Fruit fly (Drosophila melanogaster): ENCODE results near the gene CG17032.
A peak's percentile ranks its signal among the peaks of the same experiment; 100 is the strongest.

Gene CG17032

dm6 chr3L:15921043-15921621 is 37.5 kb upstream of the CG17032 start (continued):
- TF ChIP-seq CG6163 (GFP tag; IDR thresholded peaks at IDR 0.05) (no peak), CG1621 (tag; optimal IDR thresholded peaks at IDR 0.05) (no peak), achi (GFP tag; optimal IDR thresholded peaks at IDR 0.05) (peak; percentile 42), Lpt (GFP tag; optimal IDR thresholded peaks at IDR 0.05) (no peak), dsx (GFP tag; optimal IDR thresholded peaks at IDR 0.05; ENCODE audit: poor library complexity, severe bottlenecking) (no peak), dac (GFP tag; optimal IDR thresholded peaks at IDR 0.05) (no peak), CG11294 (GFP tag; IDR thresholded peaks at IDR 0.05) (no peak), CG11902 (GFP tag; optimal IDR thresholded peaks at IDR 0.05) (no peak), CG6792 (GFP tag; optimal IDR thresholded peaks at IDR 0.05) (no peak), Sox15 (GFP tag; optimal IDR thresholded peaks at IDR 0.05) (no peak), fkh (GFP tag; optimal IDR thresholded peaks at IDR 0.05) (peak; percentile 6), CG34406 (GFP tag; optimal IDR thresholded peaks at IDR 0.05) (peak; percentile 14), pdm3 (GFP tag; optimal IDR thresholded peaks at IDR 0.05) (peak; percentile 24), Eip75B (GFP tag; optimal IDR thresholded peaks at IDR 0.05) (peak; percentile 35), Sox102F (GFP tag; optimal IDR thresholded peaks at IDR 0.05) (peak; percentile 24), ss (GFP tag; optimal IDR thresholded peaks at IDR 0.05) (peak in 1 of 2 experiments; percentile 42), Sox14 (GFP tag; optimal IDR thresholded peaks at IDR 0.05) (peak; percentile 32), vri (GFP tag; optimal IDR thresholded peaks at IDR 0.05) (no peak), Blimp-1 (GFP tag; optimal IDR thresholded peaks at IDR 0.05) (no peak), svp (GFP tag) (peak; percentile 71), CG6276 (GFP tag; optimal IDR thresholded peaks at IDR 0.05) (peak; percentile 33), CG8119 (GFP tag; IDR thresholded peaks at IDR 0.05) (0 out of 3 replicates have a peak, but pooled peaks have one; percentile 20), CG3032 (tag; optimal IDR thresholded peaks at IDR 0.05) (no peak), Hr38 (GFP tag; optimal IDR thresholded peaks at IDR 0.05) (no peak), esn (GFP tag; optimal IDR thresholded peaks at IDR 0.05) (no peak)

- TF ChIP-seq Hr39 (GFP tag; optimal IDR thresholded peaks at IDR 0.05) (no peak), CG10669 (GFP tag; optimal IDR thresholded peaks at IDR 0.05) (no peak), esn (GFP tag; optimal IDR thresholded peaks at IDR 0.05) (peak; percentile 17), Smox (GFP tag; optimal IDR thresholded peaks at IDR 0.05) (peak; percentile 16), Hr4 (GFP tag; optimal IDR thresholded peaks at IDR 0.05) (peak; percentile 7), CG4318 (GFP tag; optimal IDR thresholded peaks at IDR 0.05) (no peak), svp (GFP tag) (peak; percentile 72), CG10631 (GFP tag; optimal IDR thresholded peaks at IDR 0.05) (peak; percentile 13), Ets96B (tag; optimal IDR thresholded peaks at IDR 0.05) (peak; percentile 32), CG3032 (tag; optimal IDR thresholded peaks at IDR 0.05) (peak; percentile 6), OdsH (GFP tag; optimal IDR thresholded peaks at IDR 0.05) (peak; percentile 18), Eip78C (GFP tag) (peak; percentile 68), CG34406 (GFP tag; optimal IDR thresholded peaks at IDR 0.05) (no peak), fd85E (GFP tag; optimal IDR thresholded peaks at IDR 0.05) (no peak), cyc (GFP tag; optimal IDR thresholded peaks at IDR 0.05) (no peak), Met (GFP tag; optimal IDR thresholded peaks at IDR 0.05) (peak; percentile 23), CG32006 (GFP tag; optimal IDR thresholded peaks at IDR 0.05) (peak; percentile 5), acj6 (GFP tag; optimal IDR thresholded peaks at IDR 0.05) (peak; percentile 18), CG7368 (GFP tag; optimal IDR thresholded peaks at IDR 0.05) (no peak), pdm3 (GFP tag; optimal IDR thresholded peaks at IDR 0.05) (peak; percentile 8), CG11294 (GFP tag; IDR thresholded peaks at IDR 0.05) (no peak), CG6808 (GFP tag; optimal IDR thresholded peaks at IDR 0.05) (no peak)
These were observed 35.3 kb upstream of the CG17032 start for dm6 chr3L:15923352-15923751.
